Fruit fly (Drosophila melanogaster) whole organism, embryonic: ENCODE results near the gene CG11839.
A peak's percentile ranks its signal among the peaks of the same experiment; 100 is the strongest.

ENCODE experiments used
- Antp ChIP-seq: fragments of 200-800 bp; sonication (Bioruptor generic); optimal IDR thresholded peaks from 3 replicates; lab custom pipeline; 2016; ENCODE audit warnings: missing biosample characterization, missing genetic modification characterization
- B-H2 ChIP-seq: fragments of 200-800 bp; sonication (Bioruptor generic); optimal IDR thresholded peaks from 2 replicates; lab custom pipeline; 2018; ENCODE audit warnings: missing biosample characterization, mild to moderate bottlenecking, missing genetic modification characterization
- BEAF-32 ChIP-seq: fragments of 200-800 bp; sonication (Bioruptor generic); optimal IDR thresholded peaks from 3 replicates; lab custom pipeline; 2017; ENCODE audit warnings: missing biosample characterization, missing genetic modification characterization, mild to moderate bottlenecking, moderate library complexity, missing genetic modification reagents
- CG11504 ChIP-seq: fragments of 200-800 bp; sonication (Bioruptor generic); optimal IDR thresholded peaks from 3 replicates; lab custom pipeline; 2019; ENCODE audit warnings: missing biosample characterization, mild to moderate bottlenecking, missing genetic modification characterization, moderate library complexity
- CG12299 ChIP-seq: fragments of 200-800 bp; sonication (Bioruptor generic); optimal IDR thresholded peaks from 2 replicates; lab custom pipeline; 2018; ENCODE audit warnings: missing biosample characterization, mild to moderate bottlenecking, missing genetic modification characterization
- CG12391 ChIP-seq: fragments of 200-800 bp; sonication (Bioruptor generic); optimal IDR thresholded peaks from 3 replicates; lab custom pipeline; 2018; ENCODE audit warnings: missing biosample characterization, mild to moderate bottlenecking, missing genetic modification characterization, moderate library complexity
- CG13424 ChIP-seq: fragments of 200-800 bp; sonication (Bioruptor generic); optimal IDR thresholded peaks from 2 replicates; lab custom pipeline; 2019; ENCODE audit warnings: missing biosample characterization, mild to moderate bottlenecking, missing genetic modification characterization, moderate library complexity
- CG15479 ChIP-seq: fragments of 200-800 bp; sonication (Bioruptor generic); optimal IDR thresholded peaks from 3 replicates; lab custom pipeline; 2019; ENCODE audit warnings: missing biosample characterization, mild to moderate bottlenecking, missing genetic modification characterization, moderate library complexity
- CG1602 ChIP-seq: fragments of 200-800 bp; sonication (Bioruptor generic); optimal IDR thresholded peaks from 3 replicates; lab custom pipeline; 2016; ENCODE audit warnings: missing biosample characterization, missing genetic modification characterization
- CG1603 ChIP-seq: fragments of 200-800 bp; sonication (Bioruptor generic); optimal IDR thresholded peaks from 2 replicates; lab custom pipeline; 2019; ENCODE audit warnings: missing biosample characterization, mild to moderate bottlenecking, missing genetic modification characterization, moderate library complexity
- CG2116 ChIP-seq: fragments of 200-800 bp; sonication (Bioruptor generic); optimal IDR thresholded peaks from 3 replicates; lab custom pipeline; 2018; ENCODE audit warnings: missing biosample characterization, mild to moderate bottlenecking, missing genetic modification characterization
- CG34224 ChIP-seq: fragments of 200-800 bp; sonication (Bioruptor generic); IDR thresholded peaks from 3 replicates; pipeline ENCODE4 v1.3.6; 2022; ENCODE audit warnings: missing biosample characterization, missing genetic modification characterization; ENCODE audit not compliant: partially characterized antibody
- CG3847 ChIP-seq: fragments of 200-800 bp; sonication (Bioruptor generic); IDR thresholded peaks from 2 replicates; pipeline ENCODE4 v1.3.6; 2022; ENCODE audit warnings: missing biosample characterization, missing genetic modification characterization
- CG3995 ChIP-seq: fragments of 200-800 bp; sonication (Bioruptor generic); optimal IDR thresholded peaks from 3 replicates; lab custom pipeline; 2016; ENCODE audit warnings: missing biosample characterization, missing genetic modification characterization
- CG4854 ChIP-seq: fragments of 200-800 bp; sonication (Bioruptor generic); optimal IDR thresholded peaks from 2 replicates; lab custom pipeline; 2016; ENCODE audit warnings: missing biosample characterization, missing genetic modification characterization, inconsistent platforms
- CG5953 ChIP-seq: fragments of 200-800 bp; sonication (Bioruptor generic); IDR thresholded peaks from 2 replicates; pipeline ENCODE4 v1.3.6; 2022; ENCODE audit warnings: missing biosample characterization, missing genetic modification characterization
- CG6272 ChIP-seq: fragments of 200-800 bp; sonication (Bioruptor generic); IDR thresholded peaks from 2 replicates; pipeline ENCODE4 v1.3.6; 2022; ENCODE audit warnings: missing biosample characterization, missing genetic modification characterization
- CG7357 ChIP-seq: fragments of 200-800 bp; sonication (Bioruptor generic); IDR thresholded peaks from 3 replicates; pipeline ENCODE4 v1.3.6; 2022; ENCODE audit warnings: missing biosample characterization, missing genetic modification characterization
- CG8089 ChIP-seq: fragments of 200-800 bp; sonication (Bioruptor generic); optimal IDR thresholded peaks from 3 replicates; lab custom pipeline; 2016; ENCODE audit warnings: missing biosample characterization, missing genetic modification characterization
- CTCF ChIP-seq: fragments of 200-800 bp; sonication (Bioruptor generic); optimal IDR thresholded peaks from 2 replicates; lab custom pipeline; 2017; ENCODE audit warnings: missing biosample characterization, mild to moderate bottlenecking, missing genetic modification characterization, moderate library complexity
- Dref ChIP-seq: fragments of 200-800 bp; sonication (Bioruptor generic); IDR thresholded peaks from 2 replicates; pipeline ENCODE4 v1.3.6; 2022; ENCODE audit warnings: missing biosample characterization, missing genetic modification characterization
- HmgZ ChIP-seq: fragments of 200-800 bp; sonication (Bioruptor generic); optimal IDR thresholded peaks from 2 replicates; lab custom pipeline; 2018; ENCODE audit warnings: missing biosample characterization, mild to moderate bottlenecking, missing genetic modification characterization
- Kr ChIP-seq: fragments of 200-800 bp; sonication (Bioruptor generic); optimal IDR thresholded peaks from 2 replicates; lab custom pipeline; 2017; ENCODE audit warnings: missing biosample characterization, mild to moderate bottlenecking, missing genetic modification characterization
- Lim3 ChIP-seq: fragments of 200-800 bp; sonication (Bioruptor generic); IDR thresholded peaks from 2 replicates; pipeline ENCODE4 v1.3.6; 2022; ENCODE audit warnings: missing biosample characterization, missing genetic modification characterization
- MBD-R2 ChIP-seq: fragments of 200-800 bp; sonication (Bioruptor generic); IDR thresholded peaks from 2 replicates; pipeline ENCODE4 v1.3.6; 2022; ENCODE audit warnings: missing biosample characterization, missing genetic modification characterization
- NC2α ChIP-seq: fragments of 200-800 bp; sonication (Bioruptor generic); optimal IDR thresholded peaks from 2 replicates; lab custom pipeline; 2016; ENCODE audit warnings: missing biosample characterization, missing genetic modification characterization
- Nf-YC ChIP-seq: fragments of 200-800 bp; optimal IDR thresholded peaks from 3 replicates; lab custom pipeline; 2019; ENCODE audit warnings: missing biosample characterization, mild to moderate bottlenecking, missing genetic modification characterization, moderate library complexity
- Sox100B ChIP-seq: fragments of 200-800 bp; sonication (Bioruptor generic); optimal IDR thresholded peaks from 3 replicates; lab custom pipeline; 2018; ENCODE audit warnings: missing biosample characterization, mild to moderate bottlenecking, missing genetic modification characterization
- ab ChIP-seq: fragments of 200-800 bp; sonication (Bioruptor generic); optimal IDR thresholded peaks from 2 replicates; lab custom pipeline; 2016; ENCODE audit warnings: missing biosample characterization, missing genetic modification characterization
- cad ChIP-seq: fragments of >200 bp; optimal IDR thresholded peaks from 2 replicates; lab custom pipeline; 2017; ENCODE audit warnings: missing biosample characterization, missing genetic modification characterization
- dan ChIP-seq: fragments of 200-800 bp; sonication (Bioruptor generic); IDR thresholded peaks from 2 replicates; pipeline ENCODE4 v1.3.6; 2022; ENCODE audit warnings: missing biosample characterization, missing genetic modification characterization
- dmrt11E ChIP-seq: fragments of 200-800 bp; sonication (Bioruptor generic); optimal IDR thresholded peaks from 3 replicates; lab custom pipeline; 2018; ENCODE audit warnings: missing biosample characterization, mild to moderate bottlenecking, missing genetic modification characterization, moderate library complexity
- esg ChIP-seq: fragments of 200-800 bp; sonication (Bioruptor generic); conservative IDR thresholded peaks from 2 replicates; pipeline ENCODE4 v1.3.6; 2022; ENCODE audit warnings: missing biosample characterization, missing genetic modification characterization
- gcm ChIP-seq: fragments of 200-800 bp; sonication (Bioruptor generic); optimal IDR thresholded peaks from 2 replicates; lab custom pipeline; 2019; ENCODE audit warnings: missing biosample characterization, mild to moderate bottlenecking, missing genetic modification characterization, moderate library complexity
- gro ChIP-seq: fragments of 200-800 bp; sonication (Bioruptor generic); optimal IDR thresholded peaks from 2 replicates; lab custom pipeline; 2016; ENCODE audit warnings: missing biosample characterization, missing genetic modification characterization
- gsb ChIP-seq: fragments of 200-800 bp; sonication (Bioruptor generic); IDR thresholded peaks from 2 replicates; pipeline ENCODE4 v1.3.6; 2022; ENCODE audit warnings: missing biosample characterization, missing genetic modification characterization
- gsb-n ChIP-seq: fragments of 200-800 bp; sonication (Bioruptor generic); optimal IDR thresholded peaks from 3 replicates; lab custom pipeline; 2018; ENCODE audit warnings: missing biosample characterization, mild to moderate bottlenecking, missing genetic modification characterization
- gt ChIP-seq: fragments of 200-800 bp; sonication (Bioruptor generic); IDR thresholded peaks from 2 replicates; pipeline ENCODE4 v1.3.6; 2022; ENCODE audit warnings: missing biosample characterization, missing genetic modification characterization
- hb ChIP-seq: fragments of 200-800 bp; sonication (Bioruptor generic); IDR thresholded peaks from 3 replicates; pipeline ENCODE4 v1.3.6; 2022; ENCODE audit warnings: missing biosample characterization, missing genetic modification characterization; ENCODE audit not compliant: partially characterized antibody
- klu ChIP-seq: fragments of 200-800 bp; sonication (Bioruptor generic); IDR thresholded peaks from 2 replicates; pipeline ENCODE4 v1.3.6; 2022; ENCODE audit warnings: missing biosample characterization, missing genetic modification characterization
- lbe ChIP-seq: fragments of 200-800 bp; sonication (Bioruptor generic); optimal IDR thresholded peaks from 2 replicates; lab custom pipeline; 2016; ENCODE audit warnings: missing biosample characterization, mild to moderate bottlenecking, missing genetic modification characterization
- lola ChIP-seq, 3 experiments: fragments of >200 bp in 2 of 3; fragments of 200-800 bp in 1 of 3; sonication (Bioruptor generic) in 1 of 3; optimal IDR thresholded peaks; 2 replicates each; lab custom pipeline; 2017 to 2019; ENCODE audit warnings: missing biosample characterization in 3 of 3, missing genetic modification characterization in 3 of 3, mild to moderate bottlenecking in 1 of 3, moderate library complexity in 1 of 3
- maf-S ChIP-seq: fragments of 200-800 bp; sonication (Bioruptor generic); optimal IDR thresholded peaks from 2 replicates; lab custom pipeline; 2016; ENCODE audit warnings: missing biosample characterization, missing genetic modification characterization
- nau ChIP-seq: fragments of 200-800 bp; sonication (Bioruptor generic); optimal IDR thresholded peaks from 3 replicates; lab custom pipeline; 2017; ENCODE audit warnings: missing biosample characterization, mild to moderate bottlenecking, missing genetic modification characterization, missing genetic modification reagents
- pnt ChIP-seq: fragments of 200-800 bp; sonication (Bioruptor generic); optimal IDR thresholded peaks from 3 replicates; lab custom pipeline; 2016; ENCODE audit warnings: missing biosample characterization, missing genetic modification characterization
- pum ChIP-seq: fragments of 200-800 bp; sonication (Bioruptor generic); optimal IDR thresholded peaks from 2 replicates; lab custom pipeline; 2016; ENCODE audit warnings: missing biosample characterization, missing genetic modification characterization
- scrt ChIP-seq: fragments of 200-800 bp; sonication (Bioruptor generic); optimal IDR thresholded peaks from 2 replicates; lab custom pipeline; 2018; ENCODE audit warnings: missing biosample characterization, mild to moderate bottlenecking, missing genetic modification characterization, moderate library complexity
- stc ChIP-seq: fragments of 200-800 bp; sonication (Bioruptor generic); IDR thresholded peaks from 2 replicates; pipeline ENCODE4 v1.3.6; 2022; ENCODE audit warnings: missing biosample characterization, missing genetic modification characterization
- tll ChIP-seq, 2 experiments: fragments of 200-800 bp in 1 of 2; fragments of >200 bp in 1 of 2; sonication (Bioruptor generic) in 1 of 2; optimal IDR thresholded peaks; 2 replicates each; lab custom pipeline; 2017 to 2019; ENCODE audit warnings: missing biosample characterization in 2 of 2, missing genetic modification characterization in 2 of 2, mild to moderate bottlenecking in 1 of 2, moderate library complexity in 1 of 2
- unc-4 ChIP-seq: fragments of 200-800 bp; sonication (Bioruptor generic); IDR thresholded peaks from 2 replicates; pipeline ENCODE4 v1.3.6; 2022; ENCODE audit warnings: missing biosample characterization, missing genetic modification characterization; ENCODE audit not compliant: partially characterized antibody
- unpg ChIP-seq: fragments of 200-800 bp; sonication (Bioruptor generic); optimal IDR thresholded peaks from 3 replicates; lab custom pipeline; 2018; ENCODE audit warnings: missing biosample characterization, mild to moderate bottlenecking, missing genetic modification characterization, moderate library complexity
- vfl ChIP-seq: fragments of 200-800 bp; sonication (Bioruptor generic); optimal IDR thresholded peaks from 2 replicates; lab custom pipeline; 2016; ENCODE audit warnings: missing biosample characterization, missing genetic modification characterization

CG11839 gene

DNA sequence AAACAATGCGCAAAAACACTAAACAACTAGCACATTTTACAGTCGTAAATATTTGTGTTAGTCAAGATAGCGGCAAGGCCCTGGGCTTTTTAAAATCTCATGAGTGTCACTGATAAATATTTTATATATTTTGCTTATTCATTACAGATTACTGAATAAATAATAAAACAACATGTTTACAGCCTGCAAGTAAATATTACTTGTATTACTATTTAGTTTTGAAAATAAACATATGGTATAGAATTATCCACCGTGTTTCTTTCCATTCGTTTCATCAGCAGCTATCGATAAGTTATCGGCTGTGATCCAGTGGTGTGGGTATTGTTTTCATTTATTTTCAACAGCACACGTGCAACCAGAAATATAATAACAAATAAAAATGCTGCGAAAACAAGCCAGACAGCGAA is 4.8 kb downstream of the CG11839 start, which contains the start of the genes shams and CG11920 (continued):
- TF ChIP-seq pum = no peak
- peak; percentile 62; the same call in 1 of the 2 replicates for TF ChIP-seq MBD-R2 (GFP tag; lab: Robert Waterston, UW)
- no peak for TF ChIP-seq gt
- TF ChIP-seq CG6272 (GFP tag; lab: Robert Waterston, UW) = no peak
- no peak for TF ChIP-seq CG15479 (GFP tag; lab: Kevin White, UChicago)
- TF ChIP-seq CG1603 = peak; percentile 98
- no peak for TF ChIP-seq CG5953
- no peak for TF ChIP-seq klu (GFP tag; lab: Robert Waterston, UW)
- peak; percentile 65 for TF ChIP-seq BEAF-32 (GFP tag; lab: Kevin White, UChicago)
- TF ChIP-seq unpg (GFP tag; lab: Kevin White, UChicago) = peak; percentile 29
- peak; percentile 40 for TF ChIP-seq gsb-n (tag; lab: Kevin White, UChicago)
- no peak for TF ChIP-seq dan (GFP tag; lab: Robert Waterston, UW)
- TF ChIP-seq CG3847 = no peak
- TF ChIP-seq CG11504 = no peak
- peak; percentile 71 for TF ChIP-seq Dref (GFP tag; lab: Robert Waterston, UW)
- no peak for TF ChIP-seq gsb (GFP tag; lab: Robert Waterston, UW)
- TF ChIP-seq CG12299 (tag; lab: Kevin White, UChicago) = peak; percentile 61
- TF ChIP-seq tll (GFP tag; optimal IDR thresholded peaks at IDR 0.05; lab: Kevin White, UChicago) = no peak
- no peak for TF ChIP-seq hb (GFP tag; lab: Robert Waterston, UW)
- no peak for TF ChIP-seq Sox100B (GFP tag; lab: Kevin White, UChicago)
- TF ChIP-seq vfl (GFP tag; lab: Kevin White, UChicago) = no peak
- peak; percentile 73; the same call in 1 of the 3 replicates for TF ChIP-seq CG34224 (GFP tag; lab: Robert Waterston, UW)
- TF ChIP-seq Lim3 (GFP tag; lab: Robert Waterston, UW) = no peak
- no peak for TF ChIP-seq pnt (GFP tag; lab: Kevin White, UChicago)
- TF ChIP-seq CTCF (GFP tag; lab: Kevin White, UChicago) = no peak
- no peak for TF ChIP-seq maf-S
- TF ChIP-seq stc = no peak
- no peak for TF ChIP-seq ab
- no peak for TF ChIP-seq cad
- TF ChIP-seq CG8089 (GFP tag; lab: Kevin White, UChicago) = no peak
- peak; percentile 23 for TF ChIP-seq HmgZ (tag; lab: Kevin White, UChicago)
- TF ChIP-seq CG12391 (tag; lab: Kevin White, UChicago) = peak; percentile 66
- TF ChIP-seq lola (GFP tag; optimal IDR thresholded peaks at IDR 0.05; lab: Kevin White, UChicago) = peak in 1 of 3 experiments; percentile 25
- peak; percentile 42 for TF ChIP-seq Nf-YC (tag; lab: Kevin White, UChicago)
- TF ChIP-seq CG3995 (GFP tag; lab: Kevin White, UChicago) = peak; percentile 57
- no peak for TF ChIP-seq esg (GFP tag; lab: Robert Waterston, UW)
- TF ChIP-seq CG2116 (GFP tag; lab: Kevin White, UChicago) = peak; percentile 80
- TF ChIP-seq B-H2 (GFP tag; lab: Kevin White, UChicago) = no peak
- peak; percentile 12 for TF ChIP-seq CG13424 (tag; lab: Kevin White, UChicago)
- no peak for TF ChIP-seq CG1602 (GFP tag; lab: Kevin White, UChicago)
- TF ChIP-seq CG7357 (GFP tag; lab: Robert Waterston, UW) = no peak
- TF ChIP-seq gcm = no peak
- TF ChIP-seq NC2α (GFP tag; lab: Kevin White, UChicago) = no peak
- TF ChIP-seq gro (GFP tag; lab: Kevin White, UChicago) = peak; percentile 40
- TF ChIP-seq unc-4 = peak; percentile 67
- no peak for TF ChIP-seq scrt (GFP tag; lab: Kevin White, UChicago)
- no peak for TF ChIP-seq Antp (GFP tag; lab: Kevin White, UChicago)
- no peak for TF ChIP-seq CG4854 (GFP tag; lab: Kevin White, UChicago)
- peak; percentile 59 for TF ChIP-seq lbe (GFP tag; lab: Kevin White, UChicago)
- no peak for TF ChIP-seq nau (GFP tag; lab: Kevin White, UChicago)
- peak; percentile 3 for TF ChIP-seq dmrt11E (tag; lab: Kevin White, UChicago)
- TF ChIP-seq Kr (GFP tag; lab: Kevin White, UChicago) = no peak
